Fruit fly (Drosophila melanogaster) whole organism, embryonic: ENCODE measurements around the gene Kaz-m1.

Experiments used
- Blimp-1 ChIP-seq: fragments of 200-800 bp; sonication (Bioruptor generic); optimal IDR thresholded peaks from 3 replicates; lab custom pipeline; 2018; ENCODE audit warnings: missing biosample characterization, missing genetic modification characterization, mild to moderate bottlenecking, moderate library complexity, missing genetic modification reagents
- C15 ChIP-seq: fragments of 200-800 bp; sonication (Bioruptor generic); IDR thresholded peaks from 3 replicates; pipeline ENCODE4 v1.3.6; 2022; ENCODE audit warnings: missing biosample characterization, missing genetic modification characterization
- CG11723 ChIP-seq: fragments of 200-800 bp; sonication (Bioruptor generic); optimal IDR thresholded peaks from 2 replicates; lab custom pipeline; 2017; ENCODE audit warnings: missing biosample characterization, mild to moderate bottlenecking, missing genetic modification characterization
- CG12769 ChIP-seq: fragments of 200-800 bp; sonication (Bioruptor generic); optimal IDR thresholded peaks from 2 replicates; lab custom pipeline; 2019; ENCODE audit warnings: missing biosample characterization, mild to moderate bottlenecking, missing genetic modification characterization, moderate library complexity
- CG14014 ChIP-seq: fragments of 200-800 bp; sonication (Bioruptor generic); IDR thresholded peaks from 2 replicates; pipeline ENCODE4 v1.3.6; 2022; ENCODE audit warnings: missing biosample characterization, missing genetic modification characterization
- CG16813 ChIP-seq: fragments of 200-800 bp; sonication (Bioruptor generic); IDR thresholded peaks from 3 replicates; pipeline ENCODE4 v1.3.6; 2022; ENCODE audit warnings: missing biosample characterization, missing genetic modification characterization; ENCODE audit not compliant: partially characterized antibody
- CG18262 ChIP-seq: fragments of 200-800 bp; optimal IDR thresholded peaks from 3 replicates; lab custom pipeline; 2019; ENCODE audit warnings: missing biosample characterization, mild to moderate bottlenecking, missing genetic modification characterization, moderate library complexity
- CG2120 ChIP-seq: fragments of 200-800 bp; sonication (Bioruptor generic); optimal IDR thresholded peaks from 3 replicates; lab custom pipeline; 2016; ENCODE audit warnings: missing biosample characterization, missing genetic modification characterization
- CG34224 ChIP-seq: fragments of 200-800 bp; sonication (Bioruptor generic); IDR thresholded peaks from 3 replicates; pipeline ENCODE4 v1.3.6; 2022; ENCODE audit warnings: missing biosample characterization, missing genetic modification characterization; ENCODE audit not compliant: partially characterized antibody
- CG4282 ChIP-seq: fragments of 200-800 bp; sonication (Bioruptor generic); optimal IDR thresholded peaks from 2 replicates; lab custom pipeline; 2016; ENCODE audit warnings: missing biosample characterization, missing genetic modification characterization
- CG4404 ChIP-seq: fragments of 200-800 bp; sonication (Bioruptor generic); IDR thresholded peaks from 2 replicates; pipeline ENCODE4 v1.3.6; 2022; ENCODE audit warnings: missing biosample characterization, missing genetic modification characterization
- CG4820 ChIP-seq: fragments of 200-800 bp; sonication (Bioruptor generic); optimal IDR thresholded peaks from 3 replicates; lab custom pipeline; 2016; ENCODE audit warnings: missing biosample characterization, missing genetic modification characterization
- CG6254 ChIP-seq: fragments of 200-800 bp; sonication (Bioruptor generic); optimal IDR thresholded peaks from 3 replicates; lab custom pipeline; 2017; ENCODE audit warnings: mild to moderate bottlenecking, missing biosample characterization, missing genetic modification reagents, missing genetic modification characterization
- CG6854 ChIP-seq: fragments of 200-800 bp; sonication (Bioruptor generic); optimal IDR thresholded peaks from 3 replicates; lab custom pipeline; 2017; ENCODE audit warnings: missing biosample characterization, mild to moderate bottlenecking, missing genetic modification characterization
- CG9215 ChIP-seq: fragments of 200-800 bp; sonication (Bioruptor generic); IDR thresholded peaks from 2 replicates; pipeline ENCODE4 v1.3.6; 2022; ENCODE audit warnings: missing biosample characterization, missing genetic modification characterization
- CrebB ChIP-seq: fragments of 200-800 bp; sonication (Bioruptor generic); optimal IDR thresholded peaks from 3 replicates; lab custom pipeline; 2018; ENCODE audit warnings: missing biosample characterization, mild to moderate bottlenecking, missing genetic modification characterization
- Dad ChIP-seq: fragments of 200-800 bp; sonication (Bioruptor generic); optimal IDR thresholded peaks from 3 replicates; lab custom pipeline; 2016; ENCODE audit warnings: missing biosample characterization, missing genetic modification characterization
- E2f1 ChIP-seq: fragments of 200-800 bp; sonication (Bioruptor generic); IDR thresholded peaks from 2 replicates; pipeline ENCODE4 v1.3.6; 2022; ENCODE audit warnings: missing biosample characterization, missing genetic modification characterization
- HLH4C ChIP-seq: fragments of 200-800 bp; sonication (Bioruptor generic); IDR thresholded peaks from 3 replicates; pipeline ENCODE4 v1.3.6; 2022; ENCODE audit warnings: missing biosample characterization, missing genetic modification characterization; ENCODE audit not compliant: partially characterized antibody
- Hr3 ChIP-seq: fragments of 200-800 bp; sonication (Bioruptor generic); optimal IDR thresholded peaks from 3 replicates; lab custom pipeline; 2016; ENCODE audit warnings: missing biosample characterization, missing genetic modification characterization
- MESR4 ChIP-seq: fragments of 200-800 bp; sonication (Bioruptor generic); optimal IDR thresholded peaks from 2 replicates; lab custom pipeline; 2018; ENCODE audit warnings: missing biosample characterization, mild to moderate bottlenecking, missing genetic modification characterization, moderate library complexity
- NK7.1 ChIP-seq: fragments of 200-800 bp; sonication (Bioruptor generic); optimal IDR thresholded peaks from 3 replicates; lab custom pipeline; 2016; ENCODE audit warnings: missing biosample characterization, missing genetic modification characterization
- Ravus ChIP-seq: fragments of 200-800 bp; sonication (Bioruptor generic); IDR thresholded peaks from 2 replicates; pipeline ENCODE4 v1.3.6; 2022; ENCODE audit warnings: missing biosample characterization, missing genetic modification characterization
- Scr ChIP-seq: fragments of 200-800 bp; sonication (Bioruptor generic); IDR thresholded peaks from 2 replicates; pipeline ENCODE4 v1.3.6; 2022; ENCODE audit warnings: missing biosample characterization, missing genetic modification characterization; ENCODE audit not compliant: partially characterized antibody
- Side ChIP-seq: fragments of 200-800 bp; sonication (Bioruptor generic); optimal IDR thresholded peaks from 2 replicates; lab custom pipeline; 2016; ENCODE audit warnings: missing biosample characterization, missing genetic modification characterization
- ap ChIP-seq: fragments of 200-800 bp; sonication (Bioruptor generic); IDR thresholded peaks from 2 replicates; pipeline ENCODE4 v1.3.6; 2022; ENCODE audit warnings: missing biosample characterization, missing genetic modification characterization
- ato ChIP-seq: fragments of 200-800 bp; sonication (Bioruptor generic); IDR thresholded peaks from 2 replicates; pipeline ENCODE4 v1.3.6; 2022; ENCODE audit warnings: missing biosample characterization, missing genetic modification characterization; ENCODE audit not compliant: partially characterized antibody
- bcd ChIP-seq: fragments of 200-800 bp; sonication (Bioruptor generic); optimal IDR thresholded peaks from 2 replicates; lab custom pipeline; 2017; ENCODE audit warnings: missing biosample characterization, mild to moderate bottlenecking, missing genetic modification characterization
- cas ChIP-seq: fragments of 200-800 bp; sonication (Bioruptor generic); IDR thresholded peaks from 2 replicates; pipeline ENCODE4 v1.3.6; 2022; ENCODE audit warnings: missing biosample characterization, missing genetic modification characterization
- chif ChIP-seq, 2 experiments: fragments of 200-800 bp; sonication (Bioruptor generic); optimal IDR thresholded peaks; 3 replicates each; lab custom pipeline; 2016; ENCODE audit warnings: missing biosample characterization in 2 of 2, missing genetic modification characterization in 2 of 2
- chinmo ChIP-seq: fragments of 200-800 bp; sonication (Bioruptor generic); IDR thresholded peaks from 4 replicates; pipeline ENCODE4 v1.3.6; 2022; ENCODE audit warnings: missing biosample characterization, missing genetic modification characterization; ENCODE audit not compliant: partially characterized antibody
- cwo ChIP-seq: fragments of 200-800 bp; sonication (Bioruptor generic); optimal IDR thresholded peaks from 3 replicates; lab custom pipeline; 2017; ENCODE audit warnings: missing biosample characterization, missing genetic modification characterization, mild to moderate bottlenecking, moderate library complexity, missing genetic modification reagents
- disco-r ChIP-seq: fragments of 200-800 bp; sonication (Bioruptor generic); optimal IDR thresholded peaks from 2 replicates; lab custom pipeline; 2016; ENCODE audit warnings: missing biosample characterization, missing genetic modification characterization
- dpn ChIP-seq, 2 experiments: fragments of 200-800 bp; sonication (Bioruptor generic); optimal IDR thresholded peaks; 3 replicates each; lab custom pipeline; 2016; ENCODE audit warnings: missing biosample characterization in 2 of 2, missing genetic modification characterization in 2 of 2
- grn ChIP-seq: fragments of 200-800 bp; sonication (Bioruptor generic); optimal IDR thresholded peaks from 3 replicates; lab custom pipeline; 2017; ENCODE audit warnings: missing biosample characterization, missing genetic modification characterization
- jing ChIP-seq: fragments of 200-800 bp; sonication (Bioruptor generic); optimal IDR thresholded peaks from 2 replicates; lab custom pipeline; 2018; ENCODE audit warnings: missing biosample characterization, mild to moderate bottlenecking, missing genetic modification characterization
- jumu ChIP-seq: fragments of 200-800 bp; sonication (Bioruptor generic); optimal IDR thresholded peaks from 3 replicates; lab custom pipeline; 2016; ENCODE audit warnings: missing biosample characterization, missing genetic modification characterization
- kni ChIP-seq: fragments of 200-800 bp; sonication (Bioruptor generic); optimal IDR thresholded peaks from 3 replicates; lab custom pipeline; 2017; ENCODE audit warnings: mild to moderate bottlenecking, missing biosample characterization, missing genetic modification reagents, missing genetic modification characterization
- pnt ChIP-seq: fragments of 200-800 bp; sonication (Bioruptor generic); optimal IDR thresholded peaks from 3 replicates; lab custom pipeline; 2016; ENCODE audit warnings: missing biosample characterization, missing genetic modification characterization
- pros ChIP-seq: fragments of 200-800 bp; sonication (Bioruptor generic); optimal IDR thresholded peaks from 3 replicates; lab custom pipeline; 2019; ENCODE audit warnings: missing biosample characterization, mild to moderate bottlenecking, missing genetic modification characterization, moderate library complexity
- pum ChIP-seq: fragments of 200-800 bp; sonication (Bioruptor generic); optimal IDR thresholded peaks from 2 replicates; lab custom pipeline; 2016; ENCODE audit warnings: missing biosample characterization, missing genetic modification characterization
- row ChIP-seq: fragments of 200-800 bp; sonication (Bioruptor generic); IDR thresholded peaks from 3 replicates; pipeline ENCODE4 v1.3.6; 2022; ENCODE audit warnings: missing biosample characterization, missing genetic modification characterization
- sim ChIP-seq: fragments of 200-800 bp; sonication (Bioruptor generic); IDR thresholded peaks from 2 replicates; pipeline ENCODE4 v1.3.6; 2022; ENCODE audit warnings: missing biosample characterization, missing genetic modification characterization
- sna ChIP-seq: fragments of 200-800 bp; sonication (Bioruptor generic); IDR thresholded peaks from 2 replicates; pipeline ENCODE4 v1.3.6; 2022; ENCODE audit warnings: missing biosample characterization, missing genetic modification characterization; ENCODE audit not compliant: partially characterized antibody
- stwl ChIP-seq: fragments of 200-800 bp; sonication (Bioruptor generic); optimal IDR thresholded peaks from 3 replicates; lab custom pipeline; 2018; ENCODE audit warnings: missing biosample characterization, mild to moderate bottlenecking, missing genetic modification characterization, moderate library complexity
- tio ChIP-seq: fragments of 200-800 bp; sonication (Bioruptor generic); optimal IDR thresholded peaks from 2 replicates; lab custom pipeline; 2017; ENCODE audit warnings: missing biosample characterization, missing genetic modification characterization, inconsistent platforms
- tll ChIP-seq, 2 experiments: fragments of 200-800 bp in 1 of 2; fragments of >200 bp in 1 of 2; sonication (Bioruptor generic) in 1 of 2; optimal IDR thresholded peaks; 2 replicates each; lab custom pipeline; 2017 to 2019; ENCODE audit warnings: missing biosample characterization in 2 of 2, missing genetic modification characterization in 2 of 2, mild to moderate bottlenecking in 1 of 2, moderate library complexity in 1 of 2
- vfl ChIP-seq: fragments of 200-800 bp; sonication (Bioruptor generic); optimal IDR thresholded peaks from 2 replicates; lab custom pipeline; 2016; ENCODE audit warnings: missing biosample characterization, missing genetic modification characterization
- wdn ChIP-seq: fragments of 200-800 bp; sonication (Bioruptor generic); IDR thresholded peaks from 2 replicates; pipeline ENCODE4 v1.3.6; 2022; ENCODE audit warnings: missing biosample characterization, missing genetic modification characterization
- z ChIP-seq: fragments of 200-800 bp; sonication (Bioruptor generic); IDR thresholded peaks from 3 replicates; pipeline ENCODE4 v1.3.6; 2022; ENCODE audit warnings: missing biosample characterization, missing genetic modification characterization
- zfh1 ChIP-seq: fragments of 200-800 bp; sonication (Bioruptor generic); IDR thresholded peaks from 3 replicates; pipeline ENCODE4 v1.3.6; 2022; ENCODE audit warnings: missing biosample characterization, missing genetic modification characterization

Kaz-m1 gene

dm6 chr3R:25982734-25983133, 31.8 kb upstream of the Kaz-m1 start, which contains the start of gene Nf1 (continued):
- no peak for TF ChIP-seq Dad (GFP tag; lab: Kevin White, UChicago)
- no peak for TF ChIP-seq CG14014 (GFP tag; lab: Robert Waterston, UW)
- no peak for TF ChIP-seq bcd
- no peak for TF ChIP-seq kni (GFP tag; lab: Kevin White, UChicago)
- no peak for TF ChIP-seq C15
- no peak for TF ChIP-seq Hr3 (GFP tag; lab: Kevin White, UChicago)
- peak; percentile 76 for TF ChIP-seq sna (GFP tag; lab: Robert Waterston, UW)
- no peak for TF ChIP-seq pum
- no peak for TF ChIP-seq CG6254 (GFP tag; lab: Kevin White, UChicago)
- no peak for TF ChIP-seq cwo (GFP tag; lab: Kevin White, UChicago)
- peak; percentile 69 for TF ChIP-seq ato (GFP tag; lab: Robert Waterston, UW)
- no peak for TF ChIP-seq grn
- peak in 1 of 2 experiments; percentile 13 for TF ChIP-seq dpn (GFP tag; optimal IDR thresholded peaks at IDR 0.05; lab: Kevin White, UChicago)
- TF ChIP-seq E2f1 (GFP tag; lab: Robert Waterston, UW), result no peak
- TF ChIP-seq CG16813 (GFP tag; lab: Robert Waterston, UW), result peak; percentile 83
- no peak for TF ChIP-seq CG4404 (GFP tag; lab: Robert Waterston, UW)
- no peak for TF ChIP-seq tll (GFP tag; optimal IDR thresholded peaks at IDR 0.05; lab: Kevin White, UChicago)
- TF ChIP-seq chinmo (GFP tag; lab: Robert Waterston, UW), result peak; percentile 60; the same call in 1 of the 4 replicates
- no peak for TF ChIP-seq sim
- no peak for TF ChIP-seq jing
- no peak for TF ChIP-seq Blimp-1 (GFP tag; lab: Kevin White, UChicago)
- no peak for TF ChIP-seq chif (GFP tag; optimal IDR thresholded peaks at IDR 0.05; lab: Kevin White, UChicago)
- no peak for TF ChIP-seq disco-r (GFP tag; lab: Kevin White, UChicago)
- no peak for TF ChIP-seq Ravus (GFP tag; lab: Robert Waterston, UW)
- peak; percentile 84 for TF ChIP-seq stwl (tag; lab: Kevin White, UChicago)
- TF ChIP-seq CG11723, result no peak
- no peak for TF ChIP-seq CG6854
- no peak for TF ChIP-seq z
- TF ChIP-seq CG34224 (GFP tag; lab: Robert Waterston, UW), result peak; percentile 76
- TF ChIP-seq CG4820, result no peak
- TF ChIP-seq CG9215, result no peak
- no peak for TF ChIP-seq pnt (GFP tag; lab: Kevin White, UChicago)
- TF ChIP-seq jumu, result no peak
- TF ChIP-seq CG4282 (GFP tag; lab: Kevin White, UChicago), result no peak
- TF ChIP-seq row (GFP tag; lab: Robert Waterston, UW), result peak; percentile 35; the same call in 1 of the 3 replicates
- TF ChIP-seq wdn (GFP tag; lab: Robert Waterston, UW), result no peak
- TF ChIP-seq Side (GFP tag; lab: Kevin White, UChicago), result no peak
- TF ChIP-seq tio, result no peak
- TF ChIP-seq cas (GFP tag; lab: Robert Waterston, UW), result no peak
- TF ChIP-seq ap (GFP tag; lab: Robert Waterston, UW), result no peak
- no peak for TF ChIP-seq NK7.1 (GFP tag; lab: Kevin White, UChicago)
- TF ChIP-seq Scr (GFP tag; lab: Robert Waterston, UW), result peak; percentile 85
- no peak for TF ChIP-seq CrebB (tag; lab: Kevin White, UChicago)
- TF ChIP-seq HLH4C (GFP tag; lab: Robert Waterston, UW), result peak; percentile 66
- no peak for TF ChIP-seq CG18262
- TF ChIP-seq pros, result no peak
- no peak for TF ChIP-seq CG2120 (GFP tag; lab: Kevin White, UChicago)
- no peak for TF ChIP-seq CG12769 (tag; lab: Kevin White, UChicago)
- TF ChIP-seq zfh1, result no peak
- TF ChIP-seq MESR4 (GFP tag; lab: Kevin White, UChicago), result peak; percentile 26
- TF ChIP-seq vfl (GFP tag; lab: Kevin White, UChicago), result no peak
